Worm (Caenorhabditis elegans): ENCODE measurements around the gene Y7A5A.13.

- TF ChIP-seq ztf-11 (tag; optimal IDR thresholded peaks at IDR 0.05): no peak
- TF ChIP-seq snpc-4 (tag; optimal IDR thresholded peaks at IDR 0.05): no peak
- no peak for TF ChIP-seq lsy-2 (tag; optimal IDR thresholded peaks at IDR 0.05)
- no peak for TF ChIP-seq nhr-41 (GFP tag; IDR thresholded peaks at IDR 0.05)
- no peak for TF ChIP-seq ama-1 (optimal IDR thresholded peaks at IDR 0.05)
- no peak for TF ChIP-seq snpc-1.2 (GFP tag; IDR thresholded peaks at IDR 0.05)
- no peak for TF ChIP-seq Y75B8A.6 (GFP tag; IDR thresholded peaks at IDR 0.05)
Observed at ce11 chrX:15786726-15787125, 13.1 kb downstream of the Y7A5A.13 start, which contains the start of gene Y7A5A.5.

Data from whole organism, L4 larva.